Worm (Caenorhabditis elegans) whole organism, midembryonic: ENCODE data around the gene nspc-17.
A peak's percentile ranks its signal among the peaks of the same experiment; 100 is the strongest.

Experiments used
- T22C8.4 ChIP-seq: fragments of 200-800 bp; sonication (Bioruptor generic); IDR thresholded peaks from 2 replicates; pipeline ENCODE4 v1.3.6; 2022; ENCODE audit warnings: missing genetic modification characterization, missing compliant biosample characterization
- cog-1 ChIP-seq: sonication (generic microtip); optimal IDR thresholded peaks from 2 replicates; lab custom pipeline; 2016; ENCODE audit warnings: missing genetic modification characterization, missing compliant biosample characterization
- flt-1 ChIP-seq: fragments of 200-800 bp; sonication (Bioruptor generic); IDR thresholded peaks from 2 replicates; pipeline ENCODE4 v1.3.6; 2022; ENCODE audit warnings: missing genetic modification characterization, missing compliant biosample characterization
- klf-2 ChIP-seq: fragments of 200-800 bp; sonication (Bioruptor generic); conservative IDR thresholded peaks from 2 replicates; pipeline ENCODE4 v1.3.6; 2022; ENCODE audit warnings: missing genetic modification reagents, missing genetic modification characterization, missing compliant biosample characterization
- med-1 ChIP-seq: sonication (generic microtip); optimal IDR thresholded peaks from 2 replicates; lab custom pipeline; 2017; ENCODE audit warnings: missing genetic modification characterization, mild to moderate bottlenecking, missing compliant biosample characterization, antibody characterized with exemption, missing genetic modification reagents; ENCODE audit not compliant: insufficient read depth
- ref-1 ChIP-seq: fragments of 200-800 bp; sonication (Bioruptor generic); conservative IDR thresholded peaks from 2 replicates; pipeline ENCODE4 v1.3.6; 2022; ENCODE audit warnings: missing genetic modification reagents, missing genetic modification characterization, missing compliant biosample characterization
- tab-1 ChIP-seq: fragments of 200-800 bp; sonication (Bioruptor generic); IDR thresholded peaks from 2 replicates; pipeline ENCODE4 v1.3.6; 2022; ENCODE audit warnings: missing genetic modification characterization, missing compliant biosample characterization
- ztf-23 ChIP-seq: fragments of 200-800 bp; sonication (Bioruptor generic); IDR thresholded peaks from 2 replicates; pipeline ENCODE4 v1.3.6; 2022; ENCODE audit warnings: missing genetic modification reagents, missing genetic modification characterization, missing compliant biosample characterization
- ztf-29 ChIP-seq: fragments of 200-800 bp; sonication (Bioruptor generic); IDR thresholded peaks from 2 replicates; pipeline ENCODE4 v1.3.6; 2022; ENCODE audit warnings: missing genetic modification reagents, missing genetic modification characterization, missing compliant biosample characterization

ce11 chrX:14503800-14504550, 21.0 kb downstream of the nspc-17 start, which contains the start of gene M163.1:
- TF ChIP-seq ref-1 (GFP tag; lab: Robert Waterston, UW) (no peak), ztf-23 (0 out of 2 replicates have a peak, but pooled peaks have one; percentile 17), flt-1 (peak; percentile 73; the same call in 1 of the 2 replicates), cog-1 (tag; lab: Kevin White, UChicago) (peak; percentile 33), klf-2 (GFP tag; lab: Robert Waterston, UW) (no peak), ztf-29 (GFP tag; lab: Robert Waterston, UW) (peak; percentile 45; the same call in 1 of the 2 replicates), T22C8.4 (GFP tag; lab: Robert Waterston, UW) (no peak), med-1 (no peak), tab-1 (GFP tag; lab: Robert Waterston, UW) (peak; percentile 67; the same call in 1 of the 2 replicates)
